Worm (Caenorhabditis elegans) whole organism, midembryonic: ENCODE data around the gene C11H1.5.

Experiments used
- T22C8.4 ChIP-seq: fragments of 200-800 bp; sonication (Bioruptor generic); IDR thresholded peaks from 2 replicates; pipeline ENCODE4 v1.3.6; 2022; ENCODE audit warnings: missing genetic modification characterization, missing compliant biosample characterization
- cog-1 ChIP-seq: sonication (generic microtip); optimal IDR thresholded peaks from 2 replicates; lab custom pipeline; 2016; ENCODE audit warnings: missing genetic modification characterization, missing compliant biosample characterization
- flt-1 ChIP-seq: fragments of 200-800 bp; sonication (Bioruptor generic); IDR thresholded peaks from 2 replicates; pipeline ENCODE4 v1.3.6; 2022; ENCODE audit warnings: missing genetic modification characterization, missing compliant biosample characterization
- klf-2 ChIP-seq: fragments of 200-800 bp; sonication (Bioruptor generic); conservative IDR thresholded peaks from 2 replicates; pipeline ENCODE4 v1.3.6; 2022; ENCODE audit warnings: missing genetic modification reagents, missing genetic modification characterization, missing compliant biosample characterization
- tab-1 ChIP-seq: fragments of 200-800 bp; sonication (Bioruptor generic); IDR thresholded peaks from 2 replicates; pipeline ENCODE4 v1.3.6; 2022; ENCODE audit warnings: missing genetic modification characterization, missing compliant biosample characterization
- ztf-23 ChIP-seq: fragments of 200-800 bp; sonication (Bioruptor generic); IDR thresholded peaks from 2 replicates; pipeline ENCODE4 v1.3.6; 2022; ENCODE audit warnings: missing genetic modification reagents, missing genetic modification characterization, missing compliant biosample characterization
- ztf-29 ChIP-seq: fragments of 200-800 bp; sonication (Bioruptor generic); IDR thresholded peaks from 2 replicates; pipeline ENCODE4 v1.3.6; 2022; ENCODE audit warnings: missing genetic modification reagents, missing genetic modification characterization, missing compliant biosample characterization

ce11 chrX:14326578-14326977 is 23.6 kb upstream of the C11H1.5 start:
- TF ChIP-seq ztf-23 (GFP tag; lab: Robert Waterston, UW) (no peak), cog-1 (no peak), tab-1 (GFP tag; lab: Robert Waterston, UW) (no peak), flt-1 (GFP tag; lab: Robert Waterston, UW) (no peak), T22C8.4 (no peak), ztf-29 (GFP tag; lab: Robert Waterston, UW) (no peak), klf-2 (GFP tag; lab: Robert Waterston, UW) (no peak)
